Fruit fly (Drosophila melanogaster): ENCODE measurements around the gene CG14073.

The CG14073 gene

dm6 chr3L:18813963-18814647 lies 6.4 kb downstream of the CG14073 start (continued):
- no peak for TF ChIP-seq CG15601 (tag; optimal IDR thresholded peaks at IDR 0.05)
- peak; percentile 62 for TF ChIP-seq Atf6 (GFP tag; IDR thresholded peaks at IDR 0.05)
- no peak for TF ChIP-seq hkb (optimal IDR thresholded peaks at IDR 0.05)
- peak; percentile 78 for TF ChIP-seq hkb (GFP tag; IDR thresholded peaks at IDR 0.05)
- no peak for TF ChIP-seq en (GFP tag; optimal IDR thresholded peaks at IDR 0.05)
- peak; percentile 62 for TF ChIP-seq CG1529 (GFP tag; optimal IDR thresholded peaks at IDR 0.05)
- peak; percentile 67 for TF ChIP-seq Meics (GFP tag; optimal IDR thresholded peaks at IDR 0.05)
- TF ChIP-seq Myb (GFP tag; optimal IDR thresholded peaks at IDR 0.05) = peak; percentile 36
- no peak for TF ChIP-seq CG10366 (GFP tag; IDR thresholded peaks at IDR 0.05)
- TF ChIP-seq cg (GFP tag; optimal IDR thresholded peaks at IDR 0.05) = peak; percentile 82
- peak; percentile 83 for TF ChIP-seq Hmr (GFP tag; optimal IDR thresholded peaks at IDR 0.05)
- TF ChIP-seq CG3407 (GFP tag; optimal IDR thresholded peaks at IDR 0.05) = peak; percentile 77
- TF ChIP-seq dmrt11E (tag; optimal IDR thresholded peaks at IDR 0.05) = peak; percentile 21
- TF ChIP-seq mld (GFP tag; IDR thresholded peaks at IDR 0.05; ENCODE audit: partially characterized antibody) = no peak
- TF ChIP-seq CG11085 (GFP tag; IDR thresholded peaks at IDR 0.05) = no peak
- TF ChIP-seq nau (GFP tag; optimal IDR thresholded peaks at IDR 0.05) = no peak
- TF ChIP-seq CG12071 (GFP tag; optimal IDR thresholded peaks at IDR 0.05) = peak; percentile 76
- no peak for TF ChIP-seq Gsc (GFP tag; IDR thresholded peaks at IDR 0.05)
- TF ChIP-seq CG17829 (tag; optimal IDR thresholded peaks at IDR 0.05) = peak; percentile 30
- TF ChIP-seq hth (optimal IDR thresholded peaks at IDR 0.05) = no peak
- peak; percentile 68 for TF ChIP-seq repo (GFP tag; optimal IDR thresholded peaks at IDR 0.05)
- TF ChIP-seq nmo (GFP tag; optimal IDR thresholded peaks at IDR 0.05) = no peak
- TF ChIP-seq Spps (tag; optimal IDR thresholded peaks at IDR 0.05) = peak; percentile 18
- no peak; the same call in 2 of the 3 replicates for TF ChIP-seq Dbx (GFP tag; IDR thresholded peaks at IDR 0.05)
- TF ChIP-seq Deaf1 (tag; optimal IDR thresholded peaks at IDR 0.05) = no peak
- TF ChIP-seq CG7839 (tag; optimal IDR thresholded peaks at IDR 0.05) = no peak
- no peak for TF ChIP-seq sc (optimal IDR thresholded peaks at IDR 0.05)
- no peak for TF ChIP-seq sc (GFP tag; optimal IDR thresholded peaks at IDR 0.05)
- TF ChIP-seq MTF-1 (GFP tag; optimal IDR thresholded peaks at IDR 0.05; ENCODE audit: borderline replicate concordance) = peak; percentile 82
- TF ChIP-seq CG7372 (GFP tag; IDR thresholded peaks at IDR 0.05) = no peak
- TF ChIP-seq Poxn (GFP tag; IDR thresholded peaks at IDR 0.05) = no peak
- TF ChIP-seq CG16863 (GFP tag; optimal IDR thresholded peaks at IDR 0.05) = peak; percentile 31
- no peak; the same call in 2 of the 3 replicates for TF ChIP-seq B-H1 (GFP tag; IDR thresholded peaks at IDR 0.05)
- peak; percentile 40 for TF ChIP-seq fd3F (GFP tag; optimal IDR thresholded peaks at IDR 0.05)
- TF ChIP-seq esg (GFP tag; conservative IDR thresholded peaks at IDR 0.05) = no peak
- no peak for TF ChIP-seq CG9797 (GFP tag; optimal IDR thresholded peaks at IDR 0.05)
- peak; percentile 37; the same call in 1 of the 2 replicates for TF ChIP-seq E2f2 (GFP tag; IDR thresholded peaks at IDR 0.05)
- TF ChIP-seq slp2 (GFP tag; optimal IDR thresholded peaks at IDR 0.05) = peak; percentile 42
- TF ChIP-seq chm (GFP tag; IDR thresholded peaks at IDR 0.05) = peak; percentile 70; the same call in 1 of the 2 replicates
- no peak for TF ChIP-seq oc (tag; optimal IDR thresholded peaks at IDR 0.05)
- no peak for TF ChIP-seq ham (GFP tag; IDR thresholded peaks at IDR 0.05)
- no peak for TF ChIP-seq pzg (GFP tag; optimal IDR thresholded peaks at IDR 0.05)
- no peak for TF ChIP-seq pan (optimal IDR thresholded peaks at IDR 0.05)
- peak in 1 of 2 experiments; percentile 82 for TF ChIP-seq pan (GFP tag; optimal IDR thresholded peaks at IDR 0.05 in 1 of 2, IDR thresholded peaks at IDR 0.05 in 1 of 2)
- peak; percentile 83 for TF ChIP-seq BtbVII (GFP tag; optimal IDR thresholded peaks at IDR 0.05)
- peak; percentile 71 for TF ChIP-seq CG17359 (tag; optimal IDR thresholded peaks at IDR 0.05)
- TF ChIP-seq PHDP (tag; optimal IDR thresholded peaks at IDR 0.05) = peak; percentile 58
- no peak for TF ChIP-seq CG4282 (GFP tag; optimal IDR thresholded peaks at IDR 0.05)
- no peak for TF ChIP-seq CG11504 (tag; optimal IDR thresholded peaks at IDR 0.05)
- TF ChIP-seq tio (GFP tag; optimal IDR thresholded peaks at IDR 0.05) = no peak
- TF ChIP-seq CG14965 (GFP tag; optimal IDR thresholded peaks at IDR 0.05; ENCODE audit: borderline replicate concordance) = peak; percentile 26

Measured in whole organism, embryonic.